Fruit fly (Drosophila melanogaster) whole organism, embryonic: Measurements from ENCODE around the gene CG6028.

Experiments used
- Atf3 ChIP-seq: fragments of 200-800 bp; sonication (Bioruptor generic); optimal IDR thresholded peaks from 3 replicates; lab custom pipeline; 2016; ENCODE audit warnings: missing biosample characterization, missing genetic modification characterization
- CG10321 ChIP-seq: fragments of 200-800 bp; sonication (Bioruptor generic); IDR thresholded peaks from 2 replicates; pipeline ENCODE4 v1.3.6; 2022; ENCODE audit warnings: missing biosample characterization, missing genetic modification characterization
- CG11398 ChIP-seq: fragments of 200-800 bp; sonication (Bioruptor generic); optimal IDR thresholded peaks from 2 replicates; lab custom pipeline; 2016; ENCODE audit warnings: missing biosample characterization, missing genetic modification characterization
- CG14014 ChIP-seq: fragments of 200-800 bp; sonication (Bioruptor generic); IDR thresholded peaks from 2 replicates; pipeline ENCODE4 v1.3.6; 2022; ENCODE audit warnings: missing biosample characterization, missing genetic modification characterization
- CG14667 ChIP-seq: fragments of 200-800 bp; sonication (Bioruptor generic); IDR thresholded peaks from 2 replicates; pipeline ENCODE4 v1.3.6; 2022; ENCODE audit warnings: missing biosample characterization, missing genetic modification characterization
- CG1529 ChIP-seq: fragments of 200-800 bp; sonication (Bioruptor generic); optimal IDR thresholded peaks from 3 replicates; lab custom pipeline; 2018; ENCODE audit warnings: missing biosample characterization, missing genetic modification characterization
- CG18011 ChIP-seq: fragments of 200-800 bp; sonication (Bioruptor generic); optimal IDR thresholded peaks from 2 replicates; lab custom pipeline; 2017; ENCODE audit warnings: missing biosample characterization, missing genetic modification characterization, mild to moderate bottlenecking, moderate library complexity, missing genotype
- CG2199 ChIP-seq: fragments of 200-800 bp; sonication (Bioruptor generic); IDR thresholded peaks from 3 replicates; pipeline ENCODE4 v1.3.6; 2022; ENCODE audit warnings: missing biosample characterization, missing genetic modification characterization
- CG3065 ChIP-seq: fragments of 200-800 bp; sonication (Bioruptor generic); optimal IDR thresholded peaks from 2 replicates; lab custom pipeline; 2016; ENCODE audit warnings: missing biosample characterization, missing genetic modification characterization
- CG42726 ChIP-seq: fragments of 200-800 bp; sonication (Bioruptor generic); IDR thresholded peaks from 2 replicates; pipeline ENCODE4 v1.3.6; 2022; ENCODE audit warnings: missing biosample characterization, missing genetic modification characterization; ENCODE audit not compliant: partially characterized antibody
- CG4360 ChIP-seq: fragments of 200-800 bp; sonication (Bioruptor generic); IDR thresholded peaks from 2 replicates; pipeline ENCODE4 v1.3.6; 2022; ENCODE audit warnings: missing biosample characterization, missing genetic modification characterization
- CG43689 ChIP-seq: fragments of 200-800 bp; sonication (Bioruptor generic); IDR thresholded peaks from 2 replicates; pipeline ENCODE4 v1.3.6; 2022; ENCODE audit warnings: missing biosample characterization, missing genetic modification characterization
- CG8765 ChIP-seq: fragments of 200-800 bp; sonication (Bioruptor generic); IDR thresholded peaks from 2 replicates; pipeline ENCODE4 v1.3.6; 2022; ENCODE audit warnings: missing biosample characterization, missing genetic modification characterization
- CG8944 ChIP-seq: fragments of 200-800 bp; sonication (Bioruptor generic); optimal IDR thresholded peaks from 3 replicates; lab custom pipeline; 2016; ENCODE audit warnings: missing biosample characterization, missing genetic modification characterization
- Dek ChIP-seq: fragments of 200-800 bp; sonication (Bioruptor generic); optimal IDR thresholded peaks from 3 replicates; lab custom pipeline; 2019; ENCODE audit warnings: missing biosample characterization, mild to moderate bottlenecking, missing genetic modification characterization, moderate library complexity
- E2f2 ChIP-seq: fragments of 200-800 bp; sonication (Bioruptor generic); IDR thresholded peaks from 2 replicates; pipeline ENCODE4 v1.3.6; 2022; ENCODE audit warnings: missing biosample characterization, missing genetic modification characterization
- Ets97D ChIP-seq: fragments of 200-800 bp; sonication (Bioruptor generic); optimal IDR thresholded peaks from 3 replicates; lab custom pipeline; 2016; ENCODE audit warnings: missing biosample characterization, missing genetic modification characterization
- HLH4C ChIP-seq: fragments of 200-800 bp; sonication (Bioruptor generic); IDR thresholded peaks from 3 replicates; pipeline ENCODE4 v1.3.6; 2022; ENCODE audit warnings: missing biosample characterization, missing genetic modification characterization; ENCODE audit not compliant: partially characterized antibody
- Hey ChIP-seq: fragments of 200-800 bp; sonication (Bioruptor generic); optimal IDR thresholded peaks from 3 replicates; lab custom pipeline; 2018; ENCODE audit warnings: missing biosample characterization, mild to moderate bottlenecking, missing genetic modification characterization
- Hr3 ChIP-seq: fragments of 200-800 bp; sonication (Bioruptor generic); optimal IDR thresholded peaks from 3 replicates; lab custom pipeline; 2016; ENCODE audit warnings: missing biosample characterization, missing genetic modification characterization
- Med ChIP-seq: fragments of 200-800 bp; sonication (Bioruptor generic); peaks from one replicate; lab custom pipeline; 2016; ENCODE audit warnings: missing biosample characterization, missing genetic modification characterization, mild to moderate bottlenecking, inconsistent platforms, moderate library complexity
- NFAT ChIP-seq: fragments of 200-800 bp; sonication (Bioruptor generic); IDR thresholded peaks from 2 replicates; pipeline ENCODE4 v1.3.6; 2022; ENCODE audit warnings: missing biosample characterization, missing genetic modification characterization
- NK7.1 ChIP-seq: fragments of 200-800 bp; sonication (Bioruptor generic); optimal IDR thresholded peaks from 3 replicates; lab custom pipeline; 2016; ENCODE audit warnings: missing biosample characterization, missing genetic modification characterization
- Pdp1 ChIP-seq, 2 experiments: fragments of 200-800 bp; sonication (Bioruptor generic); optimal IDR thresholded peaks; 3 replicates each; lab custom pipeline; 2016; ENCODE audit warnings: missing biosample characterization in 2 of 2, missing genetic modification characterization in 2 of 2, mild to moderate bottlenecking in 1 of 2, moderate library complexity in 1 of 2
- Ptx1 ChIP-seq: fragments of 200-800 bp; sonication (Bioruptor generic); IDR thresholded peaks from 2 replicates; pipeline ENCODE4 v1.3.6; 2022; ENCODE audit warnings: missing biosample characterization, missing genetic modification characterization
- Ravus ChIP-seq: fragments of 200-800 bp; sonication (Bioruptor generic); IDR thresholded peaks from 2 replicates; pipeline ENCODE4 v1.3.6; 2022; ENCODE audit warnings: missing biosample characterization, missing genetic modification characterization
- Spps ChIP-seq: fragments of 200-800 bp; sonication (Bioruptor generic); optimal IDR thresholded peaks from 2 replicates; lab custom pipeline; 2018; ENCODE audit warnings: missing biosample characterization, mild to moderate bottlenecking, missing genetic modification characterization
- Xbp1 ChIP-seq: fragments of 200-800 bp; sonication (Bioruptor generic); optimal IDR thresholded peaks from 3 replicates; lab custom pipeline; 2016; ENCODE audit warnings: missing biosample characterization, mild to moderate bottlenecking, missing genetic modification characterization
- YL-1 ChIP-seq: fragments of 200-800 bp; sonication (Bioruptor generic); optimal IDR thresholded peaks from 3 replicates; lab custom pipeline; 2017; ENCODE audit warnings: missing biosample characterization, mild to moderate bottlenecking, missing genetic modification characterization
- bowl ChIP-seq: fragments of 200-800 bp; sonication (Bioruptor generic); IDR thresholded peaks from 2 replicates; pipeline ENCODE4 v1.3.6; 2022; ENCODE audit warnings: missing biosample characterization, missing genetic modification characterization
- esg ChIP-seq: fragments of 200-800 bp; sonication (Bioruptor generic); conservative IDR thresholded peaks from 2 replicates; pipeline ENCODE4 v1.3.6; 2022; ENCODE audit warnings: missing biosample characterization, missing genetic modification characterization
- fru ChIP-seq: fragments of >200 bp; optimal IDR thresholded peaks from 2 replicates; lab custom pipeline; 2017
- lbe ChIP-seq: fragments of 200-800 bp; sonication (Bioruptor generic); optimal IDR thresholded peaks from 2 replicates; lab custom pipeline; 2016; ENCODE audit warnings: missing biosample characterization, mild to moderate bottlenecking, missing genetic modification characterization
- lov ChIP-seq, 2 experiments: fragments of 200-800 bp in 1 of 2; fragments of >200 bp in 1 of 2; sonication (Bioruptor generic) in 1 of 2; IDR thresholded peaks in 1 of 2; optimal IDR thresholded peaks in 1 of 2; 2 replicates in 1 of 2; 3 replicates in 1 of 2; pipeline versions ENCODE4 v1.3.6 to Lab custom; 2017 to 2022; ENCODE audit warnings: missing biosample characterization in 1 of 2, missing genetic modification characterization in 1 of 2
- mam ChIP-seq: fragments of 200-800 bp; sonication (Bioruptor generic); optimal IDR thresholded peaks from 3 replicates; lab custom pipeline; 2016; ENCODE audit warnings: missing biosample characterization, missing genetic modification characterization
- org-1 ChIP-seq: fragments of 200-800 bp; sonication (Bioruptor generic); optimal IDR thresholded peaks from 2 replicates; lab custom pipeline; 2017; ENCODE audit warnings: missing biosample characterization, missing genetic modification characterization
- pan ChIP-seq, 4 experiments: fragments of >200 bp in 3 of 4; fragments of 200-800 bp in 1 of 4; sonication (Bioruptor generic) in 1 of 4; optimal IDR thresholded peaks in 3 of 4; IDR thresholded peaks in 1 of 4; 2 replicates each; pipeline versions ENCODE4 v1.3.6 to Lab custom; 2017 to 2022; ENCODE audit warnings: missing biosample characterization in 2 of 4, missing genetic modification characterization in 2 of 4, mixed read lengths in 1 of 4
- repo ChIP-seq: fragments of 200-800 bp; sonication (Bioruptor generic); optimal IDR thresholded peaks from 2 replicates; lab custom pipeline; 2016; ENCODE audit warnings: missing biosample characterization, missing genetic modification characterization
- sc ChIP-seq, 3 experiments: fragments of >200 bp in 2 of 3; fragments of 200-800 bp in 1 of 3; sonication (Bioruptor generic) in 1 of 3; optimal IDR thresholded peaks; 2 replicates in 2 of 3; 3 replicates in 1 of 3; lab custom pipeline; 2017; ENCODE audit warnings: mild to moderate bottlenecking in 1 of 3, missing biosample characterization in 1 of 3, missing genetic modification characterization in 1 of 3, missing genetic modification reagents in 1 of 3
- seq ChIP-seq: fragments of 200-800 bp; sonication (Bioruptor generic); IDR thresholded peaks from 2 replicates; pipeline ENCODE4 v1.3.6; 2022; ENCODE audit warnings: missing biosample characterization, missing genetic modification characterization
- shn ChIP-seq: fragments of 200-800 bp; sonication (Bioruptor generic); optimal IDR thresholded peaks from 3 replicates; lab custom pipeline; 2016; ENCODE audit warnings: missing biosample characterization, missing genetic modification characterization
- sob ChIP-seq: fragments of 200-800 bp; sonication (Bioruptor generic); IDR thresholded peaks from 2 replicates; pipeline ENCODE4 v1.3.6; 2022; ENCODE audit warnings: missing biosample characterization, missing genetic modification characterization
- stwl ChIP-seq: fragments of 200-800 bp; sonication (Bioruptor generic); optimal IDR thresholded peaks from 3 replicates; lab custom pipeline; 2018; ENCODE audit warnings: missing biosample characterization, mild to moderate bottlenecking, missing genetic modification characterization, moderate library complexity
- sug ChIP-seq: fragments of 200-800 bp; optimal IDR thresholded peaks from 2 replicates; lab custom pipeline; 2019; ENCODE audit warnings: missing biosample characterization, mild to moderate bottlenecking, missing genetic modification characterization, moderate library complexity
- tio ChIP-seq: fragments of 200-800 bp; sonication (Bioruptor generic); optimal IDR thresholded peaks from 2 replicates; lab custom pipeline; 2017; ENCODE audit warnings: missing biosample characterization, missing genetic modification characterization, inconsistent platforms
- tll ChIP-seq, 2 experiments: fragments of 200-800 bp in 1 of 2; fragments of >200 bp in 1 of 2; sonication (Bioruptor generic) in 1 of 2; optimal IDR thresholded peaks; 2 replicates each; lab custom pipeline; 2017 to 2019; ENCODE audit warnings: missing biosample characterization in 2 of 2, missing genetic modification characterization in 2 of 2, mild to moderate bottlenecking in 1 of 2, moderate library complexity in 1 of 2
- vfl ChIP-seq: fragments of 200-800 bp; sonication (Bioruptor generic); optimal IDR thresholded peaks from 2 replicates; lab custom pipeline; 2016; ENCODE audit warnings: missing biosample characterization, missing genetic modification characterization
- wek ChIP-seq: fragments of 200-800 bp; sonication (Bioruptor generic); optimal IDR thresholded peaks from 3 replicates; lab custom pipeline; 2018; ENCODE audit warnings: missing biosample characterization, mild to moderate bottlenecking, missing genetic modification characterization, moderate library complexity

CG6028 gene

dm6 chr3R:22049134-22049796 is 24.0 kb upstream of the CG6028 start (continued):
- TF ChIP-seq Med (GFP tag; lab: Kevin White, UChicago) (peak; percentile 97), seq (peak; percentile 72), Hey (tag; lab: Kevin White, UChicago) (peak; percentile 82), lov (optimal IDR thresholded peaks at IDR 0.05; lab: Kevin White, UChicago) (no peak), lov (GFP tag; IDR thresholded peaks at IDR 0.05; lab: Robert Waterston, UW) (peak; percentile 84), CG43689 (GFP tag; lab: Robert Waterston, UW) (peak; percentile 67), NK7.1 (peak; percentile 64), Ets97D (GFP tag; lab: Kevin White, UChicago) (no peak), tio (GFP tag; lab: Kevin White, UChicago) (peak; percentile 74), sc (optimal IDR thresholded peaks at IDR 0.05; lab: Kevin White, UChicago) (no peak), sc (GFP tag; optimal IDR thresholded peaks at IDR 0.05; lab: Kevin White, UChicago) (peak; percentile 66), E2f2 (peak; percentile 56), HLH4C (GFP tag; lab: Robert Waterston, UW) (no peak), lbe (GFP tag; lab: Kevin White, UChicago) (no peak), fru (no peak), wek (no peak), Spps (peak; percentile 65), Ravus (GFP tag; lab: Robert Waterston, UW) (no peak), sug (tag; lab: Kevin White, UChicago) (peak; percentile 63), YL-1 (GFP tag; lab: Kevin White, UChicago) (no peak), Ptx1 (GFP tag; lab: Robert Waterston, UW) (peak; percentile 89), mam (GFP tag; lab: Kevin White, UChicago) (peak; percentile 77), CG8765 (GFP tag; lab: Robert Waterston, UW) (peak; percentile 66; the same call in 1 of the 2 replicates), CG14667 (GFP tag; lab: Robert Waterston, UW) (peak; percentile 68), CG3065 (GFP tag; lab: Kevin White, UChicago) (peak; percentile 13), CG4360 (GFP tag; lab: Robert Waterston, UW) (no peak), CG18011 (GFP tag; lab: Kevin White, UChicago) (peak; percentile 51), esg (GFP tag; lab: Robert Waterston, UW) (peak; percentile 73), CG2199 (GFP tag; lab: Robert Waterston, UW) (no peak; the same call in 2 of the 3 replicates), Atf3 (GFP tag; lab: Kevin White, UChicago) (peak; percentile 60), vfl (GFP tag; lab: Kevin White, UChicago) (peak; percentile 33), NFAT (peak; percentile 37; the same call in 1 of the 2 replicates), CG42726 (GFP tag; lab: Robert Waterston, UW) (no peak), stwl (tag; lab: Kevin White, UChicago) (no peak), CG11398 (GFP tag; lab: Kevin White, UChicago) (peak; percentile 64), CG14014 (GFP tag; lab: Robert Waterston, UW) (peak; percentile 72), pan (optimal IDR thresholded peaks at IDR 0.05; lab: Kevin White, UChicago) (no peak), pan (GFP tag; optimal IDR thresholded peaks at IDR 0.05 in 1 of 2, IDR thresholded peaks at IDR 0.05 in 1 of 2) (peak in 1 of 2 experiments; percentile 87), org-1 (GFP tag; lab: Kevin White, UChicago) (peak; percentile 84), tll (GFP tag; optimal IDR thresholded peaks at IDR 0.05; lab: Kevin White, UChicago) (no peak), sob (GFP tag; lab: Robert Waterston, UW) (peak; percentile 85), CG1529 (GFP tag; lab: Kevin White, UChicago) (peak; percentile 75), Dek (tag; lab: Kevin White, UChicago) (peak; percentile 81), Xbp1 (GFP tag; lab: Kevin White, UChicago) (peak; percentile 82), CG8944 (GFP tag; lab: Kevin White, UChicago) (peak; percentile 65), CG10321 (GFP tag; lab: Robert Waterston, UW) (peak; percentile 66), shn (GFP tag; lab: Kevin White, UChicago) (peak; percentile 45), Hr3 (GFP tag; lab: Kevin White, UChicago) (peak; percentile 76), bowl (GFP tag; lab: Robert Waterston, UW) (peak; percentile 57; the same call in 1 of the 2 replicates), repo (GFP tag; lab: Kevin White, UChicago) (peak; percentile 45), Pdp1 (GFP tag; optimal IDR thresholded peaks at IDR 0.05; lab: Kevin White, UChicago) (peak; percentile 60 to 80)
